Fruit fly (Drosophila melanogaster) whole organism, embryonic: ENCODE data around the gene sing.

ENCODE experiments used
- ATbp ChIP-seq: fragments of 200-800 bp; sonication (Bioruptor generic); optimal IDR thresholded peaks from 2 replicates; lab custom pipeline; 2017; ENCODE audit warnings: missing biosample characterization, mild to moderate bottlenecking, missing genetic modification characterization, missing genetic modification reagents
- Antp ChIP-seq: fragments of 200-800 bp; sonication (Bioruptor generic); optimal IDR thresholded peaks from 3 replicates; lab custom pipeline; 2016; ENCODE audit warnings: missing biosample characterization, missing genetic modification characterization
- Awh ChIP-seq: fragments of 200-800 bp; sonication (Bioruptor generic); IDR thresholded peaks from 2 replicates; pipeline ENCODE4, ENCODE4 v1.3.6; 2022; ENCODE audit warnings: missing biosample characterization, missing genetic modification characterization
- BEAF-32 ChIP-seq: fragments of 200-800 bp; sonication (Bioruptor generic); optimal IDR thresholded peaks from 3 replicates; lab custom pipeline; 2017; ENCODE audit warnings: missing biosample characterization, missing genetic modification characterization, mild to moderate bottlenecking, moderate library complexity, missing genetic modification reagents
- CG10321 ChIP-seq: fragments of 200-800 bp; sonication (Bioruptor generic); IDR thresholded peaks from 2 replicates; pipeline ENCODE4 v1.3.6; 2022; ENCODE audit warnings: missing biosample characterization, missing genetic modification characterization
- CG11398 ChIP-seq: fragments of 200-800 bp; sonication (Bioruptor generic); optimal IDR thresholded peaks from 2 replicates; lab custom pipeline; 2016; ENCODE audit warnings: missing biosample characterization, missing genetic modification characterization
- CG12155 ChIP-seq: fragments of 200-800 bp; sonication (Bioruptor generic); optimal IDR thresholded peaks from 3 replicates; lab custom pipeline; 2016; ENCODE audit warnings: missing biosample characterization, missing genetic modification characterization
- CG13123 ChIP-seq: fragments of 200-800 bp; sonication (Bioruptor generic); optimal IDR thresholded peaks from 2 replicates; lab custom pipeline; 2016; ENCODE audit warnings: missing biosample characterization, missing genetic modification characterization
- CG15514 ChIP-seq: fragments of 200-800 bp; sonication (Bioruptor generic); optimal IDR thresholded peaks from 3 replicates; lab custom pipeline; 2017; ENCODE audit warnings: missing biosample characterization, missing genetic modification characterization, mild to moderate bottlenecking, moderate library complexity, missing genetic modification reagents
- CG17802 ChIP-seq: fragments of 200-800 bp; sonication (Bioruptor generic); optimal IDR thresholded peaks from 2 replicates; lab custom pipeline; 2018; ENCODE audit warnings: missing biosample characterization, mild to moderate bottlenecking, missing genetic modification characterization, moderate library complexity
- CG17912 ChIP-seq: fragments of 200-800 bp; sonication (Bioruptor generic); optimal IDR thresholded peaks from 2 replicates; lab custom pipeline; 2018; ENCODE audit warnings: missing biosample characterization, mild to moderate bottlenecking, missing genetic modification characterization
- CG33213 ChIP-seq: fragments of 200-800 bp; sonication (Bioruptor generic); optimal IDR thresholded peaks from 3 replicates; lab custom pipeline; 2016; ENCODE audit warnings: missing biosample characterization, missing genetic modification characterization
- CG4328 ChIP-seq: fragments of 200-800 bp; sonication (Bioruptor generic); optimal IDR thresholded peaks from 3 replicates; lab custom pipeline; 2017; ENCODE audit warnings: missing biosample characterization, missing genetic modification reagents, missing genetic modification characterization
- CG6254 ChIP-seq: fragments of 200-800 bp; sonication (Bioruptor generic); optimal IDR thresholded peaks from 3 replicates; lab custom pipeline; 2017; ENCODE audit warnings: mild to moderate bottlenecking, missing biosample characterization, missing genetic modification reagents, missing genetic modification characterization
- CG9437 ChIP-seq: fragments of 200-800 bp; sonication (Bioruptor generic); optimal IDR thresholded peaks from 2 replicates; lab custom pipeline; 2018; ENCODE audit warnings: missing biosample characterization, mild to moderate bottlenecking, missing genetic modification characterization
- Dbx ChIP-seq: fragments of 200-800 bp; sonication (Bioruptor generic); IDR thresholded peaks from 3 replicates; pipeline ENCODE4 v1.3.6; 2022; ENCODE audit warnings: missing biosample characterization, missing genetic modification characterization
- Deaf1 ChIP-seq: fragments of 200-800 bp; optimal IDR thresholded peaks from 3 replicates; lab custom pipeline; 2019; ENCODE audit warnings: missing biosample characterization, mild to moderate bottlenecking, missing genetic modification characterization, moderate library complexity
- Dfd ChIP-seq, 2 experiments: fragments of >200 bp; optimal IDR thresholded peaks; 2 replicates each; lab custom pipeline; 2017; ENCODE audit warnings: missing biosample characterization in 2 of 2, missing genetic modification characterization in 2 of 2
- Dip3 ChIP-seq: fragments of 200-800 bp; sonication (Bioruptor generic); optimal IDR thresholded peaks from 3 replicates; lab custom pipeline; 2016; ENCODE audit warnings: missing biosample characterization, missing genetic modification characterization
- Drgx ChIP-seq: fragments of 200-800 bp; sonication (Bioruptor generic); IDR thresholded peaks from 2 replicates; pipeline ENCODE4 v1.3.6; 2022; ENCODE audit warnings: missing biosample characterization, missing genetic modification characterization
- GATAe ChIP-seq: fragments of 200-800 bp; sonication (Bioruptor generic); conservative IDR thresholded peaks from 2 replicates; pipeline ENCODE4 v1.3.6; 2022; ENCODE audit warnings: missing biosample characterization, missing genetic modification characterization
- Gug ChIP-seq: fragments of 200-800 bp; sonication (Bioruptor generic); IDR thresholded peaks from 4 replicates; pipeline ENCODE4 v1.3.6; 2022; ENCODE audit warnings: missing biosample characterization, missing genetic modification characterization
- HLHmδ ChIP-seq: fragments of 200-800 bp; sonication (Bioruptor generic); optimal IDR thresholded peaks from 2 replicates; lab custom pipeline; 2018; ENCODE audit warnings: missing biosample characterization, mild to moderate bottlenecking, missing genetic modification characterization, moderate library complexity
- HmgD ChIP-seq: fragments of 200-800 bp; sonication (Bioruptor generic); optimal IDR thresholded peaks from 3 replicates; lab custom pipeline; 2016; ENCODE audit warnings: missing biosample characterization, missing genetic modification characterization
- Hmx ChIP-seq: fragments of 200-800 bp; sonication (Bioruptor generic); optimal IDR thresholded peaks from 2 replicates; lab custom pipeline; 2016; ENCODE audit warnings: missing biosample characterization, missing genetic modification characterization
- NK7.1 ChIP-seq: fragments of 200-800 bp; sonication (Bioruptor generic); optimal IDR thresholded peaks from 3 replicates; lab custom pipeline; 2016; ENCODE audit warnings: missing biosample characterization, missing genetic modification characterization
- Xrp1 ChIP-seq: fragments of 200-800 bp; sonication (Bioruptor generic); IDR thresholded peaks from 2 replicates; pipeline ENCODE4 v1.3.6; 2022; ENCODE audit warnings: missing biosample characterization, missing genetic modification characterization
- ase ChIP-seq: fragments of 200-800 bp; sonication (Bioruptor generic); IDR thresholded peaks from 3 replicates; pipeline ENCODE4 v1.3.6; 2022; ENCODE audit warnings: missing biosample characterization, missing genetic modification characterization
- ash1 ChIP-seq: fragments of 200-800 bp; sonication (Bioruptor generic); optimal IDR thresholded peaks from 2 replicates; lab custom pipeline; 2018; ENCODE audit warnings: missing biosample characterization, mild to moderate bottlenecking, missing genetic modification characterization
- az2 ChIP-seq: fragments of 200-800 bp; sonication (Bioruptor generic); optimal IDR thresholded peaks from 3 replicates; lab custom pipeline; 2016; ENCODE audit warnings: missing biosample characterization, missing genetic modification characterization
- bcd ChIP-seq: fragments of 200-800 bp; sonication (Bioruptor generic); optimal IDR thresholded peaks from 2 replicates; lab custom pipeline; 2017; ENCODE audit warnings: missing biosample characterization, mild to moderate bottlenecking, missing genetic modification characterization
- esg ChIP-seq: fragments of 200-800 bp; sonication (Bioruptor generic); conservative IDR thresholded peaks from 2 replicates; pipeline ENCODE4 v1.3.6; 2022; ENCODE audit warnings: missing biosample characterization, missing genetic modification characterization
- fd102C ChIP-seq: fragments of 200-800 bp; sonication (Bioruptor generic); optimal IDR thresholded peaks from 2 replicates; lab custom pipeline; 2018; ENCODE audit warnings: missing biosample characterization, mild to moderate bottlenecking, missing genetic modification characterization, moderate library complexity
- gfzf ChIP-seq: fragments of 200-800 bp; sonication (Bioruptor generic); optimal IDR thresholded peaks from 2 replicates; lab custom pipeline; 2016; ENCODE audit warnings: missing biosample characterization, mild to moderate bottlenecking, missing genetic modification characterization, moderate library complexity
- gro ChIP-seq: fragments of 200-800 bp; sonication (Bioruptor generic); optimal IDR thresholded peaks from 2 replicates; lab custom pipeline; 2016; ENCODE audit warnings: missing biosample characterization, missing genetic modification characterization
- jumu ChIP-seq: fragments of 200-800 bp; sonication (Bioruptor generic); optimal IDR thresholded peaks from 3 replicates; lab custom pipeline; 2016; ENCODE audit warnings: missing biosample characterization, missing genetic modification characterization
- lola ChIP-seq, 3 experiments: fragments of >200 bp in 2 of 3; fragments of 200-800 bp in 1 of 3; sonication (Bioruptor generic) in 1 of 3; optimal IDR thresholded peaks; 2 replicates each; lab custom pipeline; 2017 to 2019; ENCODE audit warnings: missing biosample characterization in 3 of 3, missing genetic modification characterization in 3 of 3, mild to moderate bottlenecking in 1 of 3, moderate library complexity in 1 of 3
- lov ChIP-seq, 2 experiments: fragments of 200-800 bp in 1 of 2; fragments of >200 bp in 1 of 2; sonication (Bioruptor generic) in 1 of 2; IDR thresholded peaks in 1 of 2; optimal IDR thresholded peaks in 1 of 2; 2 replicates in 1 of 2; 3 replicates in 1 of 2; pipeline versions ENCODE4 v1.3.6 to Lab custom; 2017 to 2022; ENCODE audit warnings: missing biosample characterization in 1 of 2, missing genetic modification characterization in 1 of 2
- oc ChIP-seq: fragments of 200-800 bp; sonication (Bioruptor generic); optimal IDR thresholded peaks from 2 replicates; lab custom pipeline; 2018; ENCODE audit warnings: missing biosample characterization, mild to moderate bottlenecking, missing genetic modification characterization, moderate library complexity
- p53 ChIP-seq: fragments of 200-800 bp; sonication (Bioruptor generic); optimal IDR thresholded peaks from 2 replicates; lab custom pipeline; 2016; ENCODE audit warnings: missing biosample characterization, missing genetic modification characterization
- ro ChIP-seq: fragments of 200-800 bp; sonication (Bioruptor generic); IDR thresholded peaks from 2 replicates; pipeline ENCODE4 v1.3.6; 2022; ENCODE audit warnings: missing biosample characterization, missing genetic modification characterization
- slp2 ChIP-seq: fragments of 200-800 bp; sonication (Bioruptor generic); optimal IDR thresholded peaks from 2 replicates; lab custom pipeline; 2016; ENCODE audit warnings: missing biosample characterization, missing genetic modification characterization
- sna ChIP-seq: fragments of 200-800 bp; sonication (Bioruptor generic); IDR thresholded peaks from 2 replicates; pipeline ENCODE4 v1.3.6; 2022; ENCODE audit warnings: missing biosample characterization, missing genetic modification characterization; ENCODE audit not compliant: partially characterized antibody
- stc ChIP-seq: fragments of 200-800 bp; sonication (Bioruptor generic); IDR thresholded peaks from 2 replicates; pipeline ENCODE4 v1.3.6; 2022; ENCODE audit warnings: missing biosample characterization, missing genetic modification characterization
- sug ChIP-seq: fragments of 200-800 bp; optimal IDR thresholded peaks from 2 replicates; lab custom pipeline; 2019; ENCODE audit warnings: missing biosample characterization, mild to moderate bottlenecking, missing genetic modification characterization, moderate library complexity
- twi ChIP-seq: fragments of 200-800 bp; optimal IDR thresholded peaks from 2 replicates; lab custom pipeline; 2019; ENCODE audit warnings: missing biosample characterization, mild to moderate bottlenecking, missing genetic modification characterization, moderate library complexity
- unpg ChIP-seq: fragments of 200-800 bp; sonication (Bioruptor generic); optimal IDR thresholded peaks from 3 replicates; lab custom pipeline; 2018; ENCODE audit warnings: missing biosample characterization, mild to moderate bottlenecking, missing genetic modification characterization, moderate library complexity
- vvl ChIP-seq: fragments of 200-800 bp; sonication (Bioruptor generic); IDR thresholded peaks from 2 replicates; pipeline ENCODE4 v1.3.6; 2022; ENCODE audit warnings: missing biosample characterization, missing genetic modification characterization

sing gene

DNA sequence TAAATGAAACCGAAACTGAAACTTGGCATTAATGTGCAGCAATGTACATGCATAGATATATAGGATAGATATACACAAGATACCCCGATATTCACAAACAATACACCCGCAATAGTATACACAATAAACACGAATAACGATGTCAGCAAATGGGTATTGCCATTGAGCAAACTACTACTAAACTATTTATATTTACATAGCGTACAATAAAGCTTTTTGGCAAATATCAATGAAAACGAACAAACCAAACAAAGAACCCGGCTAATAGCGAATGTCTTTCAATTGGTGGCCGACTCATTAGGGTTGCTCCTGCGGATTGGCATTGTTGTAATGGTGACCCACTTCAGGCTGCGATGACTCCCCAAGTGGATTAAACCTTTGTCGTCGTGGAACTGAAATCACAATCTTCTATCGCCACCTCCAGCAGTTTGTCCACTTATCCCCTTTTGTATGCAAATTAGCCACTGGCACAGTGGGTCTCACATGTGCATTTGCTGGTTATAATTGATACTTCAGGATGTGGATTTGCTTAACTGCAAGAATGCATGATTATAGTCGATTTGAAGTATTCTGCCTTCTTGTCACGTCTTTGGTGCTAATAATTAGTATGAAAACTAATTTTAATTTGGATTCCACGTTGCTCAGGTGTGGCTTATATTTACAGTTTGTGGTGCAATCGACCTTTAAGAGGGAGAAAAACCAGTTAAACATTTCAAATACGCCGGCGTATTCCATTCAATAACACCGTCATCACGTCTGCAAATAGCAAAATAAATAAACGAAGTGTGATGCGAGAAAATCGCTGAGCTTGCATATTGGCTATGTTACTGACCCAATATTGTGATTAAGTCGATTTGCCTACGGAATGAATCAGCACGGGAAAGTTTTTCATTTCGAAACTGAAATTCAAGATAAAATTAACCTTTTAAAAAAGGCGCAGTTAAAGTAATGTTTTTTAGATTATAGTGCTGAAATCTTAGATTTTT is 28.7 kb upstream of the sing start (continued):
- TF ChIP-seq CG12155 (GFP tag; lab: Kevin White, UChicago) (no peak), lola (GFP tag; optimal IDR thresholded peaks at IDR 0.05; lab: Kevin White, UChicago) (no peak), stc (GFP tag; lab: Robert Waterston, UW) (peak; percentile 72), Awh (GFP tag; lab: Robert Waterston, UW) (no peak), gfzf (GFP tag; lab: Kevin White, UChicago) (no peak), oc (peak; percentile 57), ash1 (no peak), Xrp1 (peak; percentile 66), Gug (GFP tag; lab: Robert Waterston, UW) (no peak), twi (tag; lab: Kevin White, UChicago) (no peak), lov (optimal IDR thresholded peaks at IDR 0.05; lab: Kevin White, UChicago) (no peak), lov (GFP tag; IDR thresholded peaks at IDR 0.05; lab: Robert Waterston, UW) (0 out of 3 replicates have a peak, but pooled peaks have one; percentile 43), Deaf1 (tag; lab: Kevin White, UChicago) (no peak), Dbx (no peak), az2 (no peak), CG6254 (GFP tag; lab: Kevin White, UChicago) (no peak), sug (peak; percentile 25), jumu (GFP tag; lab: Kevin White, UChicago) (peak; percentile 80), NK7.1 (peak; percentile 79), CG10321 (peak; percentile 60; the same call in 1 of the 2 replicates), CG17802 (tag; lab: Kevin White, UChicago) (no peak), HmgD (no peak), unpg (GFP tag; lab: Kevin White, UChicago) (peak; percentile 10), Dip3 (GFP tag; lab: Kevin White, UChicago) (peak; percentile 64), CG17912 (GFP tag; lab: Kevin White, UChicago) (no peak), slp2 (GFP tag; lab: Kevin White, UChicago) (peak; percentile 70), ase (no peak), BEAF-32 (GFP tag; lab: Kevin White, UChicago) (no peak), fd102C (GFP tag; lab: Kevin White, UChicago) (no peak), ro (GFP tag; lab: Robert Waterston, UW) (no peak), Dfd (GFP tag; optimal IDR thresholded peaks at IDR 0.05; lab: Kevin White, UChicago) (no peak), gro (peak; percentile 58), ATbp (GFP tag; lab: Kevin White, UChicago) (peak; percentile 16), sna (no peak), vvl (GFP tag; lab: Robert Waterston, UW) (peak; percentile 90), Hmx (peak; percentile 32), Drgx (GFP tag; lab: Robert Waterston, UW) (peak; percentile 63), GATAe (GFP tag; lab: Robert Waterston, UW) (no peak), Antp (peak; percentile 85), CG9437 (GFP tag; lab: Kevin White, UChicago) (no peak), CG4328 (no peak), HLHmδ (GFP tag; lab: Kevin White, UChicago) (no peak), CG33213 (no peak), CG11398 (GFP tag; lab: Kevin White, UChicago) (no peak), bcd (GFP tag; lab: Kevin White, UChicago) (peak; percentile 0), p53 (peak; percentile 27), CG15514 (GFP tag; lab: Kevin White, UChicago) (no peak), CG13123 (GFP tag; lab: Kevin White, UChicago) (no peak), esg (GFP tag; lab: Robert Waterston, UW) (peak; percentile 89)
